Fruit fly (Drosophila melanogaster) whole organism, prepupa: ENCODE results near the gene RPA1.

Experiments used
- acj6 ChIP-seq: fragments of 200-800 bp; sonication (Bioruptor generic); optimal IDR thresholded peaks from 3 replicates; lab custom pipeline; 2016; ENCODE audit warnings: missing biosample characterization, missing genetic modification characterization
- pdm3 ChIP-seq: fragments of 200-800 bp; sonication (Bioruptor generic); optimal IDR thresholded peaks from 3 replicates; lab custom pipeline; 2016; ENCODE audit warnings: missing biosample characterization, missing genetic modification characterization
- spab ChIP-seq: fragments of 200-800 bp; sonication (Bioruptor generic); optimal IDR thresholded peaks from 2 replicates; lab custom pipeline; 2017; ENCODE audit warnings: missing biosample characterization, mild to moderate bottlenecking, missing genetic modification characterization, missing genetic modification reagents

DNA sequence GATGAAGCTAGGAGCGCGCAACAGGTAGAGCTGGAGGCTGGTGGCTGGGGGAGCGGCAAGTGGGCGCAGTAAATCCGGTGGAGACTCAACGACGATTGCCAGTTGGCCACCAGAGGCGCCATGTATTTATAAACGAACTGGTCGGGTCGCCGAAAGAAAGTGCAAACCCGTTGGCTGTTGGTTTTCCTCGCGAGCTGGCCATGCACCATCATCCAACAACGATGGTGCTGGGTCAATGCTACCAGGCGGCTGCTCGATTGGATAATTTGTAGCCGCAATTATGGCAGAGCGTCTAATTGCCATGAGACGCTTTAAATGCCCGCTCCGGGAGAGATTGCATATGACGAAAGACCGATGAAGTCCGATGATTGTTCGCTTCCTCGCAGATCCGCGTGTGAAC lies 46.4 kb upstream of the RPA1 start, which contains the start of gene CG11693:
- TF ChIP-seq spab (GFP tag; lab: Kevin White, UChicago) = no peak
- TF ChIP-seq acj6 = no peak
- TF ChIP-seq pdm3 (GFP tag; lab: Kevin White, UChicago) = no peak
